Worm (Caenorhabditis elegans) whole organism, mixed stage, embryonic: ENCODE results near the gene T28D6.7.

Experiments
- M03D4.4 ChIP-seq: sonication (generic microtip); optimal IDR thresholded peaks from 2 replicates; lab custom pipeline; 2017; ENCODE audit warnings: mild to moderate bottlenecking, missing genetic modification characterization, missing compliant biosample characterization
- bed-3 ChIP-seq: fragments of 200-800 bp; sonication (Bioruptor generic); optimal IDR thresholded peaks from 3 replicates; lab custom pipeline; 2018; ENCODE audit warnings: mild to moderate bottlenecking, missing genetic modification characterization, moderate library complexity, missing compliant biosample characterization
- blmp-1 ChIP-seq: fragments of 150-350 bp; optimal IDR thresholded peaks from 2 replicates; lab custom pipeline; 2014; ENCODE audit warnings: missing biosample characterization, missing genetic modification characterization
- ceh-39 ChIP-seq: fragments of 150-350 bp; optimal IDR thresholded peaks from 2 replicates; lab custom pipeline; 2014; ENCODE audit warnings: missing biosample characterization, missing genetic modification characterization
- ceh-43 ChIP-seq: fragments of 200-800 bp; sonication (Bioruptor generic); optimal IDR thresholded peaks from 2 replicates; lab custom pipeline; 2018; ENCODE audit warnings: mild to moderate bottlenecking, missing genetic modification characterization, moderate library complexity, missing compliant biosample characterization
- ceh-83 ChIP-seq: fragments of 200-800 bp; sonication (Bioruptor generic); optimal IDR thresholded peaks from 2 replicates; lab custom pipeline; 2018; ENCODE audit warnings: mild to moderate bottlenecking, missing genetic modification characterization, missing compliant biosample characterization
- ces-1 ChIP-seq: fragments of 150-350 bp; optimal IDR thresholded peaks from 2 replicates; lab custom pipeline; 2014; ENCODE audit warnings: missing biosample characterization, missing genetic modification reagents, missing genetic modification characterization
- cnd-1 ChIP-seq: fragments of 200-800 bp; sonication (Bioruptor generic); optimal IDR thresholded peaks from 2 replicates; lab custom pipeline; 2018; ENCODE audit warnings: mild to moderate bottlenecking, missing genetic modification characterization, missing compliant biosample characterization
- drap-1 ChIP-seq: fragments of 200-800 bp; sonication (Bioruptor generic); optimal IDR thresholded peaks from 3 replicates; lab custom pipeline; 2018; ENCODE audit warnings: mild to moderate bottlenecking, missing genetic modification characterization, missing compliant biosample characterization
- elt-1 ChIP-seq: sonication (generic microtip); optimal IDR thresholded peaks from 2 replicates; lab custom pipeline; 2017; ENCODE audit warnings: missing genetic modification characterization, mild to moderate bottlenecking, missing compliant biosample characterization, antibody characterized with exemption, moderate library complexity, borderline replicate concordance; ENCODE audit not compliant: insufficient read depth
- elt-3 ChIP-seq: fragments of 150-350 bp; optimal IDR thresholded peaks from 2 replicates; lab custom pipeline; 2014; ENCODE audit warnings: missing biosample characterization, missing genetic modification characterization
- flh-1 ChIP-seq: fragments of 200-800 bp; sonication (Bioruptor generic); optimal IDR thresholded peaks from 2 replicates; lab custom pipeline; 2018; ENCODE audit warnings: mild to moderate bottlenecking, missing genetic modification characterization, moderate library complexity, missing compliant biosample characterization
- ham-2 ChIP-seq: fragments of 200-800 bp; sonication (Bioruptor generic); optimal IDR thresholded peaks from 2 replicates; lab custom pipeline; 2018; ENCODE audit warnings: mild to moderate bottlenecking, missing genetic modification characterization, missing compliant biosample characterization
- hlh-1 ChIP-seq: fragments of 150-350 bp; optimal IDR thresholded peaks from 2 replicates; lab custom pipeline; 2014; ENCODE audit warnings: missing biosample characterization, missing genetic modification reagents, missing genetic modification characterization
- lin-13 ChIP-seq: fragments of 150-350 bp; optimal IDR thresholded peaks from 2 replicates; lab custom pipeline; 2014; ENCODE audit warnings: missing biosample characterization, missing genetic modification characterization
- lin-32 ChIP-seq: fragments of 200-800 bp; sonication (Bioruptor generic); optimal IDR thresholded peaks from 2 replicates; lab custom pipeline; 2018; ENCODE audit warnings: mild to moderate bottlenecking, missing genetic modification characterization, missing compliant biosample characterization
- lsy-2 ChIP-seq: fragments of 150-350 bp; optimal IDR thresholded peaks from 2 replicates; lab custom pipeline; 2014; ENCODE audit warnings: missing biosample characterization, missing genetic modification characterization
- mab-5 ChIP-seq: fragments of 150-350 bp; optimal IDR thresholded peaks from 2 replicates; lab custom pipeline; 2014; ENCODE audit warnings: missing biosample characterization, missing genetic modification characterization
- mep-1 ChIP-seq: fragments of 150-350 bp; optimal IDR thresholded peaks from 2 replicates; lab custom pipeline; 2017; ENCODE audit warnings: missing biosample characterization, missing genetic modification reagents, missing genetic modification characterization, inconsistent platforms
- mls-2 ChIP-seq: sonication (generic microtip); optimal IDR thresholded peaks from 2 replicates; lab custom pipeline; 2016; ENCODE audit warnings: mild to moderate bottlenecking, missing genetic modification characterization, moderate library complexity, missing compliant biosample characterization
- nhr-12 ChIP-seq: fragments of 150-350 bp; optimal IDR thresholded peaks from 2 replicates; lab custom pipeline; 2014; ENCODE audit warnings: missing biosample characterization, missing genetic modification characterization
- nhr-2 ChIP-seq: fragments of 150-350 bp; optimal IDR thresholded peaks from 2 replicates; lab custom pipeline; 2014; ENCODE audit warnings: missing biosample characterization, missing genetic modification characterization
- nhr-28 ChIP-seq: fragments of 150-350 bp; optimal IDR thresholded peaks from 2 replicates; lab custom pipeline; 2014; ENCODE audit warnings: missing biosample characterization, missing genetic modification characterization
- pha-4 ChIP-seq: fragments of 150-350 bp; optimal IDR thresholded peaks from 2 replicates; lab custom pipeline; 2018; ENCODE audit warnings: missing biosample characterization, missing genetic modification reagents, missing genetic modification characterization
- sem-2 ChIP-seq: fragments of 200-800 bp; sonication (Bioruptor generic); optimal IDR thresholded peaks from 2 replicates; lab custom pipeline; 2018; ENCODE audit warnings: mild to moderate bottlenecking, missing genetic modification characterization, missing compliant biosample characterization
- snpc-4 ChIP-seq: fragments of 150-350 bp; optimal IDR thresholded peaks from 2 replicates; lab custom pipeline; 2014; ENCODE audit warnings: missing biosample characterization, missing genetic modification characterization
- tbx-8 ChIP-seq: fragments of 200-800 bp; sonication (Bioruptor generic); optimal IDR thresholded peaks from 2 replicates; lab custom pipeline; 2018; ENCODE audit warnings: mild to moderate bottlenecking, missing genetic modification characterization, moderate library complexity, missing compliant biosample characterization
- unc-120 ChIP-seq: sonication (generic microtip); optimal IDR thresholded peaks from 2 replicates; lab custom pipeline; 2017; ENCODE audit warnings: missing genetic modification characterization, missing compliant biosample characterization; ENCODE audit not compliant: poor library complexity, severe bottlenecking
- unc-39 ChIP-seq: fragments of 150-350 bp; optimal IDR thresholded peaks from 2 replicates; lab custom pipeline; 2014; ENCODE audit warnings: missing biosample characterization, missing genetic modification characterization
- ztf-11 ChIP-seq: fragments of 150-350 bp; optimal IDR thresholded peaks from 2 replicates; lab custom pipeline; 2014; ENCODE audit warnings: missing biosample characterization, missing genetic modification characterization

The T28D6.7 gene

ce11 chrIII:11381922-11382321 lies 35.6 kb upstream of the T28D6.7 start, which contains the start of gene subs-4:
TSS of gene subs-4 (plus strand) at chrIII:11382222.
- TF ChIP-seq sem-2 (GFP tag; lab: Kevin White, UChicago) (no peak), elt-1 (tag; lab: Kevin White, UChicago) (peak; percentile 47), M03D4.4 (tag; lab: Kevin White, UChicago) (no peak)

ce11 chrIII:11380555-11380954 lies 34.3 kb upstream of the T28D6.7 start:
- TF ChIP-seq M03D4.4 (tag; lab: Kevin White, UChicago) (peak; percentile 22), unc-39 (tag; lab: Kevin White, UChicago) (no peak), hlh-1 (peak; percentile 91), lsy-2 (no peak)

- TF ChIP-seq mls-2 (tag; lab: Kevin White, UChicago) (no peak), lin-13 (tag; lab: Kevin White, UChicago) (no peak), pha-4 (tag; lab: Kevin White, UChicago) (no peak), nhr-2 (tag; lab: Kevin White, UChicago) (no peak), elt-3 (tag; lab: Kevin White, UChicago) (no peak), hlh-1 (no peak), ceh-83 (GFP tag; lab: Kevin White, UChicago) (no peak), elt-1 (tag; lab: Kevin White, UChicago) (no peak)
These were observed 32.6 kb upstream of the T28D6.7 start for ce11 chrIII:11378910-11379309.

- TF ChIP-seq pha-4 (tag; lab: Kevin White, UChicago) (no peak), nhr-28 (tag; lab: Kevin White, UChicago) (no peak), drap-1 (GFP tag; lab: Kevin White, UChicago) (no peak), M03D4.4 (tag; lab: Kevin White, UChicago) (no peak), hlh-1 (no peak), tbx-8 (GFP tag; lab: Kevin White, UChicago) (no peak), ceh-39 (tag; lab: Kevin White, UChicago) (no peak), mep-1 (tag; lab: Kevin White, UChicago) (no peak), mab-5 (tag; lab: Kevin White, UChicago) (no peak), ceh-43 (GFP tag; lab: Kevin White, UChicago) (no peak), nhr-12 (no peak), flh-1 (no peak), cnd-1 (no peak), lin-32 (GFP tag; lab: Kevin White, UChicago) (no peak), elt-1 (tag; lab: Kevin White, UChicago) (no peak), ham-2 (no peak), snpc-4 (tag; lab: Kevin White, UChicago) (no peak), unc-120 (tag; lab: Kevin White, UChicago) (no peak), sem-2 (GFP tag; lab: Kevin White, UChicago) (no peak), bed-3 (GFP tag; lab: Kevin White, UChicago) (no peak)
- TF ChIP-seq, all 35 proteins: peak for 0
These were observed 32.2 kb upstream of the T28D6.7 start for ce11 chrIII:11378450-11378849.

ce11 chrIII:11377880-11378279 lies 31.6 kb upstream of the T28D6.7 start, which contains the start of gene dpy-18:
TSS of gene dpy-18 (minus strand) at chrIII:11377980.
- TF ChIP-seq unc-120 (tag; lab: Kevin White, UChicago) (no peak), cnd-1 (no peak), flh-1 (no peak), ceh-43 (GFP tag; lab: Kevin White, UChicago) (no peak), ces-1 (GFP tag; lab: Kevin White, UChicago) (no peak), lsy-2 (no peak), nhr-2 (tag; lab: Kevin White, UChicago) (no peak), nhr-28 (tag; lab: Kevin White, UChicago) (no peak), drap-1 (GFP tag; lab: Kevin White, UChicago) (no peak), hlh-1 (no peak), ztf-11 (tag; lab: Kevin White, UChicago) (no peak), tbx-8 (GFP tag; lab: Kevin White, UChicago) (no peak), blmp-1 (tag; lab: Kevin White, UChicago) (no peak), ceh-39 (tag; lab: Kevin White, UChicago) (no peak), M03D4.4 (tag; lab: Kevin White, UChicago) (no peak), sem-2 (GFP tag; lab: Kevin White, UChicago) (no peak), nhr-12 (no peak)
- TF ChIP-seq, all 35 proteins: peak for 0
